Fruit fly (Drosophila melanogaster): ENCODE data around the gene CG4194.

- TF ChIP-seq CG10631 (GFP tag; optimal IDR thresholded peaks at IDR 0.05) (no peak), CG8632 (GFP tag; optimal IDR thresholded peaks at IDR 0.05) (no peak), Eip78C (GFP tag) (no peak), fd85E (GFP tag; optimal IDR thresholded peaks at IDR 0.05) (no peak), CG3032 (tag; optimal IDR thresholded peaks at IDR 0.05) (no peak), Met (GFP tag; optimal IDR thresholded peaks at IDR 0.05) (no peak), eg (GFP tag; IDR thresholded peaks at IDR 0.05) (no peak), vri (GFP tag; optimal IDR thresholded peaks at IDR 0.05) (no peak), Lpt (GFP tag; optimal IDR thresholded peaks at IDR 0.05) (no peak), Sox15 (GFP tag; optimal IDR thresholded peaks at IDR 0.05) (no peak), Gug (GFP tag; IDR thresholded peaks at IDR 0.05) (no peak), CG1621 (tag; optimal IDR thresholded peaks at IDR 0.05) (no peak), topi (GFP tag; optimal IDR thresholded peaks at IDR 0.05) (no peak)
Observed at dm6 chrX:2031308-2031707, 37.1 kb upstream of the CG4194 start.

Data from whole organism, prepupa.